6 fruit fly cellular contexts compared by ENCODE assay signal in genomic region chrX:6278879-6279628, dm6.
TF ChIP-seq lines count a peak whose summit lies in the region.

No protein-coding gene starts in this region.

- TF ChIP-seq CTCF in whole organism, embryonic (GFP tag; optimal IDR thresholded peaks at IDR 0.05; lab: Kevin White, UChicago), result no peak

TF ChIP-seq in whole organism, 6 proteins besides CTCF, POLR2A, EP300 and RAD21:
- TF ChIP-seq CG8478 (optimal IDR thresholded peaks at IDR 0.05; lab: Kevin White, UChicago) (peak; percentile 69), Dll (optimal IDR thresholded peaks at IDR 0.05; lab: Kevin White, UChicago) (no peak)
TF ChIP-seq in whole organism: peak in this region for 1.

TF ChIP-seq in whole organism, adult, 20 proteins besides CTCF, POLR2A, EP300 and RAD21:
- TF ChIP-seq CG33017 (tag; optimal IDR thresholded peaks at IDR 0.05; lab: Kevin White, UChicago), result peak; percentile 34
- no peak for TF ChIP-seq CG14711 (tag; optimal IDR thresholded peaks at IDR 0.05; lab: Kevin White, UChicago)
- TF ChIP-seq CG7101 (tag; optimal IDR thresholded peaks at IDR 0.05; lab: Kevin White, UChicago), result peak; percentile 67
- peak; percentile 65 for TF ChIP-seq pad (GFP tag; optimal IDR thresholded peaks at IDR 0.05; lab: Kevin White, UChicago)
- peak; percentile 0 for TF ChIP-seq CG12768 (GFP tag; optimal IDR thresholded peaks at IDR 0.05; lab: Kevin White, UChicago)
- no peak for TF ChIP-seq cnc (optimal IDR thresholded peaks at IDR 0.05; lab: Kevin White, UChicago)
- TF ChIP-seq ovo (GFP tag; optimal IDR thresholded peaks at IDR 0.05; lab: Kevin White, UChicago), result peak; percentile 56
- peak; percentile 49 for TF ChIP-seq CG1620 (GFP tag; optimal IDR thresholded peaks at IDR 0.05; lab: Kevin White, UChicago)
- TF ChIP-seq Hr96 (GFP tag; optimal IDR thresholded peaks at IDR 0.05; lab: Kevin White, UChicago), result peak; percentile 42
- TF ChIP-seq CG11617 (GFP tag; optimal IDR thresholded peaks at IDR 0.05; lab: Kevin White, UChicago), result peak; percentile 38
- peak; percentile 66 for TF ChIP-seq Mnt (GFP tag; optimal IDR thresholded peaks at IDR 0.05; lab: Kevin White, UChicago)
- no peak for TF ChIP-seq CG7045 (GFP tag; optimal IDR thresholded peaks at IDR 0.05; lab: Kevin White, UChicago)
- peak; percentile 55 for TF ChIP-seq bab1 (GFP tag; optimal IDR thresholded peaks at IDR 0.05; lab: Kevin White, UChicago)
- TF ChIP-seq Crg-1 (GFP tag; optimal IDR thresholded peaks at IDR 0.05; lab: Kevin White, UChicago), result peak; percentile 20
- TF ChIP-seq tj (GFP tag; optimal IDR thresholded peaks at IDR 0.05; lab: Kevin White, UChicago), result peak; percentile 41
- TF ChIP-seq cic (GFP tag; optimal IDR thresholded peaks at IDR 0.05; lab: Kevin White, UChicago), result peak; percentile 32
TF ChIP-seq in whole organism, adult: peak in this region for 13.

TF ChIP-seq in whole organism, embryonic, 481 proteins besides CTCF, POLR2A, EP300 and RAD21 (continues in another document):
- TF ChIP-seq CG7987 (GFP tag; optimal IDR thresholded peaks at IDR 0.05; lab: Kevin White, UChicago), result peak; percentile 19
- TF ChIP-seq CG4617 (GFP tag; optimal IDR thresholded peaks at IDR 0.05; lab: Kevin White, UChicago; ENCODE audit: borderline replicate concordance), result no peak
- TF ChIP-seq hbn (GFP tag; IDR thresholded peaks at IDR 0.05; lab: Robert Waterston, UW; ENCODE audit: partially characterized antibody), result no peak
- no peak for TF ChIP-seq CG14667 (GFP tag; IDR thresholded peaks at IDR 0.05; lab: Robert Waterston, UW)
- TF ChIP-seq CG17359 (tag; optimal IDR thresholded peaks at IDR 0.05; lab: Kevin White, UChicago), result peak; percentile 44
- TF ChIP-seq disco-r (GFP tag; optimal IDR thresholded peaks at IDR 0.05; lab: Kevin White, UChicago), result no peak
- peak; percentile 63 for TF ChIP-seq NC2α (GFP tag; optimal IDR thresholded peaks at IDR 0.05; lab: Kevin White, UChicago)
- peak; percentile 94 for TF ChIP-seq Tbp (GFP tag; optimal IDR thresholded peaks at IDR 0.05; lab: Kevin White, UChicago)
- TF ChIP-seq CG4424 (GFP tag; optimal IDR thresholded peaks at IDR 0.05; lab: Kevin White, UChicago), result peak; percentile 42
- no peak for TF ChIP-seq Lim3 (GFP tag; IDR thresholded peaks at IDR 0.05; lab: Robert Waterston, UW)
- no peak for TF ChIP-seq Oaz (GFP tag; IDR thresholded peaks at IDR 0.05; lab: Robert Waterston, UW)
- TF ChIP-seq CG2199 (GFP tag; IDR thresholded peaks at IDR 0.05; lab: Robert Waterston, UW), result 0 out of 3 replicates have a peak, but pooled peaks have one; percentile 46
- no peak for TF ChIP-seq CG1602 (GFP tag; optimal IDR thresholded peaks at IDR 0.05; lab: Kevin White, UChicago)
- no peak for TF ChIP-seq CG8765 (GFP tag; IDR thresholded peaks at IDR 0.05; lab: Robert Waterston, UW)
- 0 out of 3 replicates have a peak, but pooled peaks have one; percentile 43 for TF ChIP-seq HLH4C (GFP tag; IDR thresholded peaks at IDR 0.05; lab: Robert Waterston, UW; ENCODE audit: partially characterized antibody)
- TF ChIP-seq Rx (GFP tag; IDR thresholded peaks at IDR 0.05; lab: Robert Waterston, UW), result no peak
- TF ChIP-seq Mad (GFP tag; optimal IDR thresholded peaks at IDR 0.05; lab: Kevin White, UChicago), result no peak
- TF ChIP-seq nau (GFP tag; optimal IDR thresholded peaks at IDR 0.05; lab: Kevin White, UChicago), result no peak

TF ChIP-seq in whole organism, prepupa, 60 proteins besides CTCF, POLR2A, EP300 and RAD21 (continues in another document):
- TF ChIP-seq Eip75B (GFP tag; optimal IDR thresholded peaks at IDR 0.05; lab: Kevin White, UChicago) (peak; percentile 27), Eip93F (GFP tag; optimal IDR thresholded peaks at IDR 0.05; lab: Kevin White, UChicago) (no peak), topi (GFP tag; optimal IDR thresholded peaks at IDR 0.05; lab: Kevin White, UChicago) (peak; percentile 56), CG8632 (GFP tag; optimal IDR thresholded peaks at IDR 0.05; lab: Kevin White, UChicago) (peak; percentile 4), CG1621 (tag; optimal IDR thresholded peaks at IDR 0.05; lab: Kevin White, UChicago) (no peak), Sox14 (GFP tag; optimal IDR thresholded peaks at IDR 0.05; lab: Kevin White, UChicago) (peak; percentile 52), CG8119 (GFP tag; IDR thresholded peaks at IDR 0.05; lab: Robert Waterston, UW) (peak; percentile 27; the same call in 1 of the 3 replicates), cyc (GFP tag; optimal IDR thresholded peaks at IDR 0.05; lab: Kevin White, UChicago) (peak; percentile 6), net (GFP tag; optimal IDR thresholded peaks at IDR 0.05; lab: Kevin White, UChicago) (peak; percentile 7), Blimp-1 (GFP tag; optimal IDR thresholded peaks at IDR 0.05; lab: Kevin White, UChicago) (peak; percentile 2), CG6854 (GFP tag; optimal IDR thresholded peaks at IDR 0.05; lab: Kevin White, UChicago) (no peak), svp (GFP tag; lab: Kevin White, UChicago) (peak; percentile 79), CG10631 (GFP tag; optimal IDR thresholded peaks at IDR 0.05; lab: Kevin White, UChicago) (no peak), CG4318 (GFP tag; optimal IDR thresholded peaks at IDR 0.05; lab: Kevin White, UChicago) (no peak), salr (GFP tag; optimal IDR thresholded peaks at IDR 0.05; lab: Kevin White, UChicago) (no peak), dac (GFP tag; optimal IDR thresholded peaks at IDR 0.05; lab: Kevin White, UChicago) (no peak), pdm3 (GFP tag; optimal IDR thresholded peaks at IDR 0.05; lab: Kevin White, UChicago) (no peak), achi (GFP tag; optimal IDR thresholded peaks at IDR 0.05; lab: Kevin White, UChicago) (peak; percentile 33), ss (GFP tag; optimal IDR thresholded peaks at IDR 0.05; lab: Kevin White, UChicago) (peak in 1 of 2 experiments; percentile 22), CG10669 (GFP tag; optimal IDR thresholded peaks at IDR 0.05; lab: Kevin White, UChicago) (no peak)

TF ChIP-seq in whole organism, pupa, 21 proteins besides CTCF, POLR2A, EP300 and RAD21:
- TF ChIP-seq CG8159 (tag; optimal IDR thresholded peaks at IDR 0.05; lab: Kevin White, UChicago), result peak; percentile 26
- no peak for TF ChIP-seq CG13204 (GFP tag; optimal IDR thresholded peaks at IDR 0.05; lab: Kevin White, UChicago)
- 0 out of 3 replicates have a peak, but pooled peaks have one; percentile 15 for TF ChIP-seq CG4496 (GFP tag; IDR thresholded peaks at IDR 0.05; lab: Robert Waterston, UW)
- no peak for TF ChIP-seq CG17806 (tag; optimal IDR thresholded peaks at IDR 0.05; lab: Kevin White, UChicago)
- no peak for TF ChIP-seq CG32121 (GFP tag; IDR thresholded peaks at IDR 0.05; lab: Robert Waterston, UW)
- no peak for TF ChIP-seq CG14655 (GFP tag; optimal IDR thresholded peaks at IDR 0.05; lab: Kevin White, UChicago)
- no peak for TF ChIP-seq CG10348 (GFP tag; IDR thresholded peaks at IDR 0.05; lab: Robert Waterston, UW)
- TF ChIP-seq Pif1A (GFP tag; optimal IDR thresholded peaks at IDR 0.05; lab: Kevin White, UChicago), result no peak
- no peak for TF ChIP-seq Pif1B (GFP tag; optimal IDR thresholded peaks at IDR 0.05; lab: Kevin White, UChicago)
- no peak for TF ChIP-seq CG34367 (tag; optimal IDR thresholded peaks at IDR 0.05; lab: Kevin White, UChicago)
- TF ChIP-seq fd96Ca (GFP tag; IDR thresholded peaks at IDR 0.05; lab: Robert Waterston, UW), result no peak
- TF ChIP-seq D1 (tag; optimal IDR thresholded peaks at IDR 0.05; lab: Kevin White, UChicago), result no peak
- no peak for TF ChIP-seq gl (tag; optimal IDR thresholded peaks at IDR 0.05; lab: Kevin White, UChicago)
- no peak for TF ChIP-seq rn (GFP tag; IDR thresholded peaks at IDR 0.05; lab: Robert Waterston, UW)

TF ChIP-seq in whole organism, wandering third instar larva, 38 proteins besides CTCF, POLR2A, EP300 and RAD21:
- TF ChIP-seq OdsH (GFP tag; optimal IDR thresholded peaks at IDR 0.05; lab: Kevin White, UChicago) (peak; percentile 6), woc (GFP tag; optimal IDR thresholded peaks at IDR 0.05; lab: Kevin White, UChicago) (peak; percentile 5), Hnf4 (GFP tag; optimal IDR thresholded peaks at IDR 0.05; lab: Kevin White, UChicago) (no peak), Hr78 (GFP tag; optimal IDR thresholded peaks at IDR 0.05; lab: Kevin White, UChicago) (no peak), CrebA (GFP tag; optimal IDR thresholded peaks at IDR 0.05; lab: Kevin White, UChicago; ENCODE audit: borderline replicate concordance) (no peak), Dif (GFP tag; optimal IDR thresholded peaks at IDR 0.05; lab: Kevin White, UChicago; ENCODE audit: partially characterized antibody) (peak; percentile 12), Hr83 (GFP tag; optimal IDR thresholded peaks at IDR 0.05; lab: Kevin White, UChicago; ENCODE audit: poor library complexity, severe bottlenecking) (peak; percentile 60), fru (GFP tag; optimal IDR thresholded peaks at IDR 0.05; lab: Kevin White, UChicago) (peak; percentile 9), Rel (GFP tag; optimal IDR thresholded peaks at IDR 0.05; lab: Kevin White, UChicago) (no peak), Rel (tag; optimal IDR thresholded peaks at IDR 0.05; lab: Kevin White, UChicago) (peak; percentile 98), h (GFP tag; optimal IDR thresholded peaks at IDR 0.05; lab: Kevin White, UChicago) (peak; percentile 43), usp (GFP tag; optimal IDR thresholded peaks at IDR 0.05; lab: Kevin White, UChicago) (no peak), Sp1 (GFP tag; optimal IDR thresholded peaks at IDR 0.05; lab: Kevin White, UChicago) (peak; percentile 54), HLH106 (tag; optimal IDR thresholded peaks at IDR 0.05; lab: Kevin White, UChicago) (no peak), lola (GFP tag; optimal IDR thresholded peaks at IDR 0.05; lab: Kevin White, UChicago) (no peak), sv (GFP tag; optimal IDR thresholded peaks at IDR 0.05; lab: Kevin White, UChicago) (peak; percentile 11), foxo (GFP tag; optimal IDR thresholded peaks at IDR 0.05; lab: Kevin White, UChicago) (peak in 1 of 2 experiments; percentile 24), tai (GFP tag; optimal IDR thresholded peaks at IDR 0.05; lab: Kevin White, UChicago) (no peak), rgr (GFP tag; optimal IDR thresholded peaks at IDR 0.05; lab: Kevin White, UChicago) (peak; percentile 22), br (GFP tag; optimal IDR thresholded peaks at IDR 0.05; lab: Kevin White, UChicago) (peak; percentile 50), ey (GFP tag; optimal IDR thresholded peaks at IDR 0.05; lab: Kevin White, UChicago) (no peak)
